Worm (Caenorhabditis elegans): Measurements from ENCODE around the gene F59A2.5.
"Not testable (repeated sequence)": the region's sequence is repeated elsewhere in the genome, so short reads cannot be mapped to it uniquely, and the experiment has no call there.

ce11 chrIII:3453486-3453885 lies 48.8 kb downstream of the F59A2.5 start, which contains the start of gene C34C12.2:
- TF ChIP-seq jun-1, mdl-1, rnt-1 (tag; optimal IDR thresholded peaks at IDR 0.05): not testable (repeated sequence)
